Worm (Caenorhabditis elegans) whole organism, young adult: ENCODE data around the gene fbxa-138.

Experiments used
- B0035.1 ChIP-seq: sonication (generic microtip); optimal IDR thresholded peaks from 2 replicates; lab custom pipeline; 2016; ENCODE audit warnings: missing genetic modification characterization, mild to moderate bottlenecking, missing compliant biosample characterization, missing genotype, missing genetic modification reagents
- C17E4.6 ChIP-seq: fragments of 200-800 bp; sonication (Bioruptor generic); IDR thresholded peaks from 2 replicates; pipeline ENCODE4 v1.3.6; 2022; ENCODE audit warnings: missing genetic modification reagents, missing genetic modification characterization, missing compliant biosample characterization
- F10E7.11 ChIP-seq: sonication (generic microtip); optimal IDR thresholded peaks from 2 replicates; lab custom pipeline; 2017; ENCODE audit warnings: mild to moderate bottlenecking, missing genetic modification characterization, moderate library complexity, missing compliant biosample characterization
- F23B12.7 ChIP-seq: sonication (generic microtip); optimal IDR thresholded peaks from 2 replicates; lab custom pipeline; 2017; ENCODE audit warnings: missing genetic modification characterization, mild to moderate bottlenecking, missing compliant biosample characterization, antibody characterized with exemption, moderate library complexity; ENCODE audit not compliant: insufficient read depth
- F33H1.4 ChIP-seq: fragments of 200-800 bp; sonication (Bioruptor generic); IDR thresholded peaks from 2 replicates; pipeline ENCODE4 v1.3.6; 2022; ENCODE audit warnings: missing genetic modification reagents, missing genetic modification characterization, missing compliant biosample characterization
- F39B2.1 ChIP-seq: fragments of 200-800 bp; sonication (Bioruptor generic); IDR thresholded peaks from 2 replicates; pipeline ENCODE4 v1.3.6; 2022; ENCODE audit warnings: missing genetic modification reagents, missing genetic modification characterization, missing compliant biosample characterization
- F52B5.7 ChIP-seq: sonication (generic microtip); optimal IDR thresholded peaks from 2 replicates; lab custom pipeline; 2016; ENCODE audit warnings: mild to moderate bottlenecking, missing genetic modification characterization, missing compliant biosample characterization
- K11D2.4 ChIP-seq: fragments of 200-800 bp; sonication (Bioruptor generic); IDR thresholded peaks from 2 replicates; pipeline ENCODE4 v1.3.6; 2022; ENCODE audit warnings: missing genetic modification reagents, missing genetic modification characterization, missing compliant biosample characterization
- K12H6.12 ChIP-seq: fragments of 200-800 bp; sonication (Bioruptor generic); optimal IDR thresholded peaks from 2 replicates; lab custom pipeline; 2018; ENCODE audit warnings: mild to moderate bottlenecking, missing genetic modification characterization, missing compliant biosample characterization
- T26A5.8 ChIP-seq: sonication (generic microtip); optimal IDR thresholded peaks from 2 replicates; lab custom pipeline; 2016; ENCODE audit warnings: missing genetic modification characterization, missing compliant biosample characterization
- Y53F4B.3 ChIP-seq: fragments of 200-800 bp; sonication (Bioruptor generic); IDR thresholded peaks from 2 replicates; pipeline ENCODE4 v1.3.6; 2022; ENCODE audit warnings: missing genetic modification reagents, missing genetic modification characterization, missing compliant biosample characterization
- Y67H2A.10 ChIP-seq: fragments of 200-800 bp; sonication (Bioruptor generic); conservative IDR thresholded peaks from 2 replicates; pipeline ENCODE4 v1.3.6; 2022; ENCODE audit warnings: missing genetic modification reagents, missing genetic modification characterization, missing compliant biosample characterization
- Y79H2A.3 ChIP-seq: fragments of 200-800 bp; sonication (Bioruptor generic); conservative IDR thresholded peaks from 2 replicates; pipeline ENCODE4 v1.3.6; 2022; ENCODE audit warnings: missing genetic modification reagents, missing genetic modification characterization, missing compliant biosample characterization
- akir-1 ChIP-seq: fragments of 200-800 bp; sonication (Bioruptor generic); optimal IDR thresholded peaks from 2 replicates; lab custom pipeline; 2018; ENCODE audit warnings: mild to moderate bottlenecking, missing genetic modification characterization, moderate library complexity, missing compliant biosample characterization
- ama-1 ChIP-seq, 3 experiments: fragments of 150-350 bp in 1 of 3; sonication (generic microtip) in 2 of 3; optimal IDR thresholded peaks; 2 replicates each; lab custom pipeline; 2014 to 2018; ENCODE audit warnings: missing biosample characterization in 2 of 3, missing genetic modification characterization in 2 of 3, missing genetic modification reagents in 2 of 3
- aptf-2 ChIP-seq: fragments of 200-800 bp; sonication (Bioruptor generic); conservative IDR thresholded peaks from 2 replicates; pipeline ENCODE4 v1.3.6; 2022; ENCODE audit warnings: missing genetic modification reagents, missing genetic modification characterization, missing compliant biosample characterization
- attf-6 ChIP-seq: fragments of 200-800 bp; sonication (Bioruptor generic); IDR thresholded peaks from 2 replicates; pipeline ENCODE4 v1.3.6; 2022; ENCODE audit warnings: missing genetic modification reagents, missing genetic modification characterization, missing compliant biosample characterization
- bed-2 ChIP-seq: fragments of 200-800 bp; sonication (Bioruptor generic); IDR thresholded peaks from 2 replicates; pipeline ENCODE4 v1.3.6; 2022; ENCODE audit warnings: missing genetic modification reagents, missing genetic modification characterization, missing compliant biosample characterization
- cebp-1 ChIP-seq, 2 experiments: fragments of 200-800 bp in 1 of 2; sonication (Bioruptor generic) in 1 of 2; sonication (generic microtip) in 1 of 2; IDR thresholded peaks in 1 of 2; optimal IDR thresholded peaks in 1 of 2; 2 replicates each; pipeline versions ENCODE4 v1.3.6 to Lab custom; 2017 to 2022; ENCODE audit warnings: missing compliant biosample characterization in 2 of 2, missing genetic modification characterization in 2 of 2, mild to moderate bottlenecking in 1 of 2, missing genetic modification reagents in 1 of 2, moderate library complexity in 1 of 2
- ceh-27 ChIP-seq: fragments of 200-800 bp; sonication (Bioruptor generic); optimal IDR thresholded peaks from 2 replicates; lab custom pipeline; 2018; ENCODE audit warnings: mild to moderate bottlenecking, missing genetic modification characterization, moderate library complexity, missing compliant biosample characterization
- chd-7 ChIP-seq: sonication (generic microtip); optimal IDR thresholded peaks from 2 replicates; lab custom pipeline; 2016; ENCODE audit warnings: mild to moderate bottlenecking, missing genetic modification characterization, moderate library complexity, missing compliant biosample characterization
- dox-1 ChIP-seq: fragments of 200-800 bp; sonication (Bioruptor generic); IDR thresholded peaks from 2 replicates; pipeline ENCODE4 v1.3.6; 2022; ENCODE audit warnings: missing genetic modification reagents, missing genetic modification characterization, missing compliant biosample characterization
- gei-17 ChIP-seq: fragments of 200-800 bp; sonication (Bioruptor generic); optimal IDR thresholded peaks from 2 replicates; lab custom pipeline; 2018; ENCODE audit warnings: mild to moderate bottlenecking, missing genetic modification characterization, missing compliant biosample characterization
- hlh-26 ChIP-seq: fragments of 200-800 bp; sonication (Bioruptor generic); conservative IDR thresholded peaks from 2 replicates; pipeline ENCODE4 v1.3.6; 2022; ENCODE audit warnings: missing genetic modification reagents, missing genetic modification characterization, missing compliant biosample characterization
- lag-1 ChIP-seq: fragments of 200-800 bp; sonication (Bioruptor generic); IDR thresholded peaks from 2 replicates; pipeline ENCODE4 v1.3.6; 2022; ENCODE audit warnings: missing genetic modification reagents, missing genetic modification characterization, missing compliant biosample characterization
- lin-35 ChIP-seq, 3 experiments: fragments of 150-350 bp in 2 of 3; sonication (generic microtip) in 1 of 3; optimal IDR thresholded peaks; 2 replicates each; lab custom pipeline; 2014 to 2018; ENCODE audit warnings: missing biosample characterization in 3 of 3, missing genetic modification characterization in 3 of 3, missing genetic modification reagents in 3 of 3
- lin-40 ChIP-seq: sonication (generic microtip); optimal IDR thresholded peaks from 2 replicates; lab custom pipeline; 2016; ENCODE audit warnings: missing genetic modification characterization, mild to moderate bottlenecking, missing compliant biosample characterization, missing genotype, missing genetic modification reagents
- lir-1 ChIP-seq: fragments of 200-800 bp; sonication (Bioruptor generic); conservative IDR thresholded peaks from 2 replicates; pipeline ENCODE4 v1.3.6; 2022; ENCODE audit warnings: missing genetic modification reagents, missing genetic modification characterization, missing compliant biosample characterization
- madf-10 ChIP-seq: sonication (generic microtip); optimal IDR thresholded peaks from 2 replicates; lab custom pipeline; 2016; ENCODE audit warnings: mild to moderate bottlenecking, missing genetic modification characterization, missing compliant biosample characterization
- madf-3 ChIP-seq: fragments of 200-800 bp; sonication (Bioruptor generic); IDR thresholded peaks from 2 replicates; pipeline ENCODE4 v1.3.6; 2022; ENCODE audit warnings: missing genetic modification reagents, missing genetic modification characterization, missing compliant biosample characterization
- mes-4 ChIP-seq: sonication (generic microtip); optimal IDR thresholded peaks from 2 replicates; lab custom pipeline; 2016; ENCODE audit warnings: missing genotype, missing genetic modification characterization, missing compliant biosample characterization
- mxl-1 ChIP-seq: sonication (generic microtip); optimal IDR thresholded peaks from 2 replicates; lab custom pipeline; 2016; ENCODE audit warnings: missing genetic modification characterization, missing compliant biosample characterization
- nfya-2 ChIP-seq: fragments of 200-800 bp; sonication (Bioruptor generic); IDR thresholded peaks from 2 replicates; pipeline ENCODE4 v1.3.6; 2022; ENCODE audit warnings: missing genetic modification reagents, missing genetic modification characterization, missing compliant biosample characterization
- nhr-120 ChIP-seq: fragments of 200-800 bp; sonication (Bioruptor generic); IDR thresholded peaks from 2 replicates; pipeline ENCODE4 v1.3.6; 2022; ENCODE audit warnings: missing genetic modification characterization, missing compliant biosample characterization
- nhr-179 ChIP-seq: sonication (generic microtip); optimal IDR thresholded peaks from 2 replicates; lab custom pipeline; 2016; ENCODE audit warnings: mild to moderate bottlenecking, missing genetic modification characterization, missing compliant biosample characterization
- nhr-27 ChIP-seq: fragments of 200-800 bp; sonication (Bioruptor generic); optimal IDR thresholded peaks from 2 replicates; lab custom pipeline; 2018; ENCODE audit warnings: mild to moderate bottlenecking, missing genetic modification characterization, moderate library complexity, missing compliant biosample characterization
- nhr-80 ChIP-seq: sonication (generic microtip); optimal IDR thresholded peaks from 2 replicates; lab custom pipeline; 2016; ENCODE audit warnings: missing genetic modification characterization, missing compliant biosample characterization
- pbrm-1 ChIP-seq: fragments of 200-800 bp; sonication (Bioruptor generic); IDR thresholded peaks from 2 replicates; pipeline ENCODE4 v1.3.6; 2022; ENCODE audit warnings: missing genetic modification reagents, missing genetic modification characterization, missing compliant biosample characterization
- pha-4 ChIP-seq: fragments of 150-350 bp; sonication (generic microtip); optimal IDR thresholded peaks from 2 replicates; lab custom pipeline; 2014; ENCODE audit warnings: missing biosample characterization, missing genetic modification reagents, missing genetic modification characterization
- sea-2 ChIP-seq: fragments of 200-800 bp; sonication (Bioruptor generic); IDR thresholded peaks from 2 replicates; pipeline ENCODE4 v1.3.6; 2022; ENCODE audit warnings: missing genetic modification characterization, missing compliant biosample characterization
- snpc-3.4 ChIP-seq: sonication (generic microtip); optimal IDR thresholded peaks from 2 replicates; lab custom pipeline; 2017; ENCODE audit warnings: missing genetic modification characterization, mild to moderate bottlenecking, missing compliant biosample characterization, antibody characterized with exemption, moderate library complexity, missing genotype, missing genetic modification reagents
- somi-1 ChIP-seq: fragments of 200-800 bp; sonication (Bioruptor generic); optimal IDR thresholded peaks from 2 replicates; lab custom pipeline; 2018; ENCODE audit warnings: mild to moderate bottlenecking, missing genetic modification characterization, missing compliant biosample characterization
- sptf-2 ChIP-seq: fragments of 200-800 bp; sonication (Bioruptor generic); optimal IDR thresholded peaks from 2 replicates; lab custom pipeline; 2018; ENCODE audit warnings: mild to moderate bottlenecking, missing genetic modification characterization, missing compliant biosample characterization
- unc-62 ChIP-seq: fragments of 150-350 bp; optimal IDR thresholded peaks from 2 replicates; lab custom pipeline; 2014; ENCODE audit warnings: missing biosample characterization, missing genetic modification reagents, missing genetic modification characterization
- ztf-18 ChIP-seq: sonication (generic microtip); optimal IDR thresholded peaks from 2 replicates; lab custom pipeline; 2016; ENCODE audit warnings: missing genotype, mild to moderate bottlenecking, missing genetic modification characterization, missing compliant biosample characterization
- ztf-22 ChIP-seq: fragments of 200-800 bp; sonication (Bioruptor generic); optimal IDR thresholded peaks from 2 replicates; lab custom pipeline; 2018; ENCODE audit warnings: mild to moderate bottlenecking, missing genetic modification characterization, moderate library complexity, missing compliant biosample characterization
- ztf-3 ChIP-seq: fragments of 200-800 bp; sonication (Bioruptor generic); optimal IDR thresholded peaks from 2 replicates; lab custom pipeline; 2018; ENCODE audit warnings: mild to moderate bottlenecking, missing genetic modification characterization, missing compliant biosample characterization

The fbxa-138 gene

ce11 chrIII:1424305-1424704 is 40.3 kb upstream of the fbxa-138 start (continued):
- TF ChIP-seq hlh-26 = no peak
- TF ChIP-seq dox-1 = peak; percentile 77; the same call in 1 of the 2 replicates
- TF ChIP-seq chd-7 (tag; lab: Kevin White, UChicago) = peak; percentile 71
- no peak for TF ChIP-seq lag-1
- TF ChIP-seq F52B5.7 = peak; percentile 32
- peak; percentile 24 for TF ChIP-seq mxl-1
- TF ChIP-seq mes-4 (tag; lab: Kevin White, UChicago) = no peak
- no peak; the same call in none of the 2 replicates for TF ChIP-seq madf-3 (GFP tag; lab: Robert Waterston, UW)
- no peak for TF ChIP-seq bed-2 (GFP tag; lab: Robert Waterston, UW)
- peak; percentile 18 for TF ChIP-seq nhr-80 (tag; lab: Kevin White, UChicago)
- peak; percentile 62 for TF ChIP-seq ztf-18
- TF ChIP-seq somi-1 (GFP tag; lab: Kevin White, UChicago) = no peak
- TF ChIP-seq nfya-2 = no peak
- TF ChIP-seq F23B12.7 (tag; lab: Kevin White, UChicago) = peak; percentile 77
- no peak for TF ChIP-seq Y67H2A.10 (GFP tag; lab: Robert Waterston, UW)
- peak; percentile 58 for TF ChIP-seq F33H1.4
- peak; percentile 48; the same call in 1 of the 2 replicates for TF ChIP-seq Y53F4B.3
- peak in 2 of 3 experiments; percentile 0 to 63 for TF ChIP-seq lin-35 (GFP tag; optimal IDR thresholded peaks at IDR 0.05; lab: Kevin White, UChicago)
- peak; percentile 69; the same call in 1 of the 2 replicates for TF ChIP-seq pbrm-1 (GFP tag; lab: Robert Waterston, UW)
- TF ChIP-seq F10E7.11 (tag; lab: Kevin White, UChicago) = peak; percentile 59
- peak; percentile 58 for TF ChIP-seq K12H6.12 (tag; lab: Kevin White, UChicago)
- TF ChIP-seq nhr-120 (GFP tag; lab: Robert Waterston, UW) = no peak
- TF ChIP-seq nhr-27 = peak; percentile 31
- peak; percentile 33 for TF ChIP-seq snpc-3.4 (tag; lab: Kevin White, UChicago)
- TF ChIP-seq lir-1 (GFP tag; lab: Robert Waterston, UW) = peak; percentile 69
- TF ChIP-seq sea-2 (GFP tag; lab: Robert Waterston, UW) = 0 out of 2 replicates have a peak, but pooled peaks have one; percentile 66
- TF ChIP-seq unc-62 (GFP tag; lab: Kevin White, UChicago) = no peak
- TF ChIP-seq ztf-22 = no peak
- no peak for TF ChIP-seq pha-4 (tag; lab: Kevin White, UChicago)
- peak; percentile 15 for TF ChIP-seq gei-17
- peak; percentile 61 for TF ChIP-seq lin-40 (tag; lab: Kevin White, UChicago)
- 0 out of 2 replicates have a peak, but pooled peaks have one; percentile 37 for TF ChIP-seq attf-6
- no peak; the same call in 1 of the 2 replicates for TF ChIP-seq aptf-2 (GFP tag; lab: Robert Waterston, UW)
- no peak for TF ChIP-seq F39B2.1 (GFP tag; lab: Robert Waterston, UW)
- TF ChIP-seq nhr-179 = no peak
- no peak for TF ChIP-seq C17E4.6 (GFP tag; lab: Robert Waterston, UW)
- no peak for TF ChIP-seq ztf-3 (GFP tag; lab: Kevin White, UChicago)
- TF ChIP-seq akir-1 (GFP tag; lab: Kevin White, UChicago) = no peak
- TF ChIP-seq Y79H2A.3 (GFP tag; lab: Robert Waterston, UW) = no peak
- peak; percentile 54 for TF ChIP-seq madf-10 (tag; lab: Kevin White, UChicago)
- no peak for TF ChIP-seq T26A5.8 (tag; lab: Kevin White, UChicago)
- no peak for TF ChIP-seq sptf-2 (GFP tag; lab: Kevin White, UChicago)
- peak; percentile 39; the same call in 1 of the 2 replicates for TF ChIP-seq cebp-1 (GFP tag; IDR thresholded peaks at IDR 0.05; lab: Robert Waterston, UW)
- TF ChIP-seq cebp-1 (tag; optimal IDR thresholded peaks at IDR 0.05; lab: Kevin White, UChicago) = peak; percentile 74
- no peak for TF ChIP-seq ama-1 (optimal IDR thresholded peaks at IDR 0.05; lab: Kevin White, UChicago)
- peak in 1 of 2 experiments; percentile 90 for TF ChIP-seq ama-1 (GFP tag; optimal IDR thresholded peaks at IDR 0.05; lab: Kevin White, UChicago)
- TF ChIP-seq K11D2.4 = peak; percentile 67
- TF ChIP-seq ceh-27 (GFP tag; lab: Kevin White, UChicago) = peak; percentile 82
- TF ChIP-seq B0035.1 (tag; lab: Kevin White, UChicago) = no peak
